Worm (Caenorhabditis elegans): ENCODE data around the gene fipr-16.

DNA sequence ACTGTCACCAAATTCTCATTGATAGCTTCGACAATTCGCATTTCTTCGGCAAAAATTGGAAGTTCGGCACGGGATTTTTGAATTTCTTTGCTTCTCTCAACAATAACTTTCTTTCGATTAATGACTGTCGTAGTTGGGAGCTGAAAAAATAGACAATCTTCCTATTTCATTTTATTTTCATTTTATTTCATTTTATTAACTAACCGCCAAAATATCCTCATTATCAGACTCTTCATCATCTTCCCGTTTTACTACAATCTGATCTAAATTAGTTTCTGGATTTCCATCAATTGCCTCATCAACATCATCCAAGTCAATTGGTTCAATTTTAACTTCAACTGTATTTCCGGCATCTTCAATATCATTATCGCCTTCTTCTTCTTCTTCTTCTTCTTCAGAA is 22.8 kb upstream of the fipr-16 start:
- no peak for TF ChIP-seq ama-1 (optimal IDR thresholded peaks at IDR 0.05)
- TF ChIP-seq nhr-237 (tag; optimal IDR thresholded peaks at IDR 0.05), result no peak
- no peak for TF ChIP-seq jun-1 (tag; optimal IDR thresholded peaks at IDR 0.05)
